Worm (Caenorhabditis elegans) whole organism, late embryonic: ENCODE data around the gene sup-9.
"Not testable (repeated sequence)": the region's sequence is repeated elsewhere in the genome, so short reads cannot be mapped to it uniquely, and the experiment has no call there.

Experiments used
- C08G9.2 ChIP-seq: sonication (generic microtip); optimal IDR thresholded peaks from 2 replicates; lab custom pipeline; 2016; ENCODE audit warnings: mild to moderate bottlenecking, missing genetic modification characterization, moderate library complexity, missing compliant biosample characterization
- C38D4.7 ChIP-seq: fragments of 200-800 bp; sonication (Bioruptor generic); optimal IDR thresholded peaks from 2 replicates; lab custom pipeline; 2018; ENCODE audit warnings: mild to moderate bottlenecking, missing genetic modification characterization, moderate library complexity, missing compliant biosample characterization
- F13H6.1 ChIP-seq: sonication (generic microtip); optimal IDR thresholded peaks from 2 replicates; lab custom pipeline; 2016; ENCODE audit warnings: missing genetic modification characterization, missing compliant biosample characterization
- T23F11.4 ChIP-seq: fragments of 200-800 bp; sonication (Bioruptor generic); optimal IDR thresholded peaks from 2 replicates; lab custom pipeline; 2018; ENCODE audit warnings: mild to moderate bottlenecking, missing genetic modification characterization, missing compliant biosample characterization
- ahr-1 ChIP-seq: sonication (generic microtip); optimal IDR thresholded peaks from 2 replicates; lab custom pipeline; 2016; ENCODE audit warnings: missing genetic modification characterization, missing compliant biosample characterization
- ceh-30 ChIP-seq: fragments of 150-350 bp; optimal IDR thresholded peaks from 2 replicates; lab custom pipeline; 2014; ENCODE audit warnings: missing biosample characterization, missing genetic modification characterization
- ceh-31 ChIP-seq: sonication (generic microtip); optimal IDR thresholded peaks from 2 replicates; lab custom pipeline; 2016; ENCODE audit warnings: missing genetic modification characterization, missing compliant biosample characterization
- ceh-45 ChIP-seq: fragments of 200-800 bp; sonication (Bioruptor generic); IDR thresholded peaks from 2 replicates; pipeline ENCODE4 v1.3.6; 2022; ENCODE audit warnings: missing genetic modification reagents, missing genetic modification characterization, missing compliant biosample characterization
- ceh-9 ChIP-seq: sonication (generic microtip); optimal IDR thresholded peaks from 2 replicates; lab custom pipeline; 2016; ENCODE audit warnings: mild to moderate bottlenecking, missing genetic modification characterization, inconsistent platforms, missing compliant biosample characterization
- dmd-4 ChIP-seq: sonication (generic microtip); optimal IDR thresholded peaks from 2 replicates; lab custom pipeline; 2016; ENCODE audit warnings: borderline replicate concordance, missing genetic modification characterization, missing compliant biosample characterization
- dve-1 ChIP-seq: sonication (generic microtip); optimal IDR thresholded peaks from 2 replicates; lab custom pipeline; 2017; ENCODE audit warnings: antibody characterized with exemption, mild to moderate bottlenecking, missing genetic modification characterization, missing compliant biosample characterization
- elt-2 ChIP-seq: sonication (generic microtip); optimal IDR thresholded peaks from 2 replicates; lab custom pipeline; 2016; ENCODE audit warnings: missing genetic modification reagents, missing genetic modification characterization, missing compliant biosample characterization
- elt-4 ChIP-seq: sonication (generic microtip); optimal IDR thresholded peaks from 2 replicates; lab custom pipeline; 2016; ENCODE audit warnings: missing genetic modification characterization, missing compliant biosample characterization
- eyg-1 ChIP-seq: sonication (generic microtip); optimal IDR thresholded peaks from 2 replicates; lab custom pipeline; 2016; ENCODE audit warnings: missing genotype, missing genetic modification characterization, missing compliant biosample characterization
- fax-1 ChIP-seq: sonication (generic microtip); optimal IDR thresholded peaks from 2 replicates; lab custom pipeline; 2016; ENCODE audit warnings: missing genotype, missing genetic modification characterization, missing compliant biosample characterization
- fkh-10 ChIP-seq: fragments of 150-350 bp; optimal IDR thresholded peaks from 2 replicates; lab custom pipeline; 2014; ENCODE audit warnings: missing biosample characterization, missing genetic modification reagents, missing genetic modification characterization
- gmeb-2 ChIP-seq: sonication (generic microtip); optimal IDR thresholded peaks from 2 replicates; lab custom pipeline; 2016; ENCODE audit warnings: missing genetic modification characterization, inconsistent platforms, missing compliant biosample characterization
- hlh-15 ChIP-seq: sonication (generic microtip); optimal IDR thresholded peaks from 2 replicates; lab custom pipeline; 2016; ENCODE audit warnings: missing genetic modification characterization, missing compliant biosample characterization
- hlh-8 ChIP-seq: sonication (generic microtip); optimal IDR thresholded peaks from 2 replicates; lab custom pipeline; 2016; ENCODE audit warnings: missing genotype, missing genetic modification characterization, missing compliant biosample characterization
- lim-6 ChIP-seq: sonication (generic microtip); optimal IDR thresholded peaks from 2 replicates; lab custom pipeline; 2016; ENCODE audit warnings: missing genetic modification characterization, missing compliant biosample characterization
- lin-11 ChIP-seq: fragments of 200-800 bp; sonication (Bioruptor generic); optimal IDR thresholded peaks from 2 replicates; lab custom pipeline; 2018; ENCODE audit warnings: mild to moderate bottlenecking, missing genetic modification characterization, missing compliant biosample characterization
- madf-2 ChIP-seq: sonication (generic microtip); optimal IDR thresholded peaks from 2 replicates; lab custom pipeline; 2017; ENCODE audit warnings: missing genetic modification characterization, missing compliant biosample characterization
- nfya-1 ChIP-seq: sonication (generic microtip); optimal IDR thresholded peaks from 2 replicates; lab custom pipeline; 2017; ENCODE audit warnings: missing genetic modification characterization, mild to moderate bottlenecking, missing compliant biosample characterization, antibody characterized with exemption, moderate library complexity
- nhr-11 ChIP-seq: fragments of 150-350 bp; optimal IDR thresholded peaks from 2 replicates; lab custom pipeline; 2014; ENCODE audit warnings: missing biosample characterization, missing genetic modification characterization
- nhr-232 ChIP-seq: sonication (generic microtip); optimal IDR thresholded peaks from 2 replicates; lab custom pipeline; 2016; ENCODE audit warnings: missing genetic modification characterization, missing compliant biosample characterization
- pat-9 ChIP-seq: fragments of 200-800 bp; sonication (Bioruptor generic); optimal IDR thresholded peaks from 2 replicates; lab custom pipeline; 2018; ENCODE audit warnings: mild to moderate bottlenecking, missing genetic modification characterization, moderate library complexity, missing compliant biosample characterization
- pax-1 ChIP-seq: fragments of 150-350 bp; optimal IDR thresholded peaks from 2 replicates; lab custom pipeline; 2014; ENCODE audit warnings: missing biosample characterization, missing genetic modification characterization
- pha-2 ChIP-seq: sonication (generic microtip); optimal IDR thresholded peaks from 2 replicates; lab custom pipeline; 2017; ENCODE audit warnings: mild to moderate bottlenecking, missing genetic modification characterization, missing compliant biosample characterization
- pqm-1 ChIP-seq: sonication (generic microtip); optimal IDR thresholded peaks from 2 replicates; lab custom pipeline; 2016; ENCODE audit warnings: missing genetic modification characterization, missing compliant biosample characterization
- tbx-7 ChIP-seq: sonication (generic microtip); optimal IDR thresholded peaks from 2 replicates; lab custom pipeline; 2016; ENCODE audit warnings: missing genotype, missing genetic modification characterization, missing compliant biosample characterization
- ttx-3 ChIP-seq: sonication (generic microtip); optimal IDR thresholded peaks from 2 replicates; lab custom pipeline; 2016; ENCODE audit warnings: missing genetic modification reagents, missing genetic modification characterization, missing compliant biosample characterization
- unc-3 ChIP-seq, 2 experiments: fragments of 200-800 bp in 1 of 2; sonication (Bioruptor generic) in 1 of 2; sonication (generic microtip) in 1 of 2; conservative IDR thresholded peaks in 1 of 2; optimal IDR thresholded peaks in 1 of 2; 2 replicates each; pipeline versions ENCODE4 v1.3.6 to Lab custom; 2016 to 2022; ENCODE audit warnings: missing compliant biosample characterization in 2 of 2, missing genetic modification characterization in 2 of 2, missing genetic modification reagents in 1 of 2
- unc-42 ChIP-seq: sonication (generic microtip); optimal IDR thresholded peaks from 2 replicates; lab custom pipeline; 2016; ENCODE audit warnings: missing genotype, missing genetic modification characterization, missing compliant biosample characterization
- unc-86 ChIP-seq: sonication (generic microtip); optimal IDR thresholded peaks from 2 replicates; lab custom pipeline; 2016; ENCODE audit warnings: missing genetic modification characterization, missing compliant biosample characterization
- zip-5 ChIP-seq: sonication (generic microtip); optimal IDR thresholded peaks from 2 replicates; lab custom pipeline; 2016; ENCODE audit warnings: missing genetic modification characterization, missing compliant biosample characterization

The sup-9 gene

DNA sequence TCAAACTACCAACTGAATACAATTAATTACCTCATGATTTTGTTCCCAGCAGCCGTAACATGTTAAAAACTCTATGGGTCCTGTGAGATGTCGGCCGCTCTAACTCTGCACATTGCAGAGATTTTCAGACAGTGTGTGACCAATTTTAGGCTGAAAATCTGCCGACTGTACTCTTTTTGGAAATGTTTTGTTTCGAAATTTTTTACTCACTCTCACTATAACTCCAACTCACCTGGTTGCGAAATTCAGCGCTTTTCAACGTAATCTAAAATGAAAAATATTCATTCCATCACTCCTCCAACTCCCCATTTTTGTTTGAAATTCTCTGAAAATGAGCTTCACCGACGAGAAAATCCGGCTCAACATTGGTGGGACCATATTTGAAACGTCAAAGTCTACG is 37.3 kb downstream of the sup-9 start, which contains the start of the genes F22E5.13 and F22E5.6:
F22E5.13 (minus strand) TSS at position 101 of the 400 bp plus-strand sequence.
F22E5.6 (plus strand) TSS at position 297 of the 400 bp plus-strand sequence.
- TF ChIP-seq unc-3 (GFP tag; conservative IDR thresholded peaks at IDR 0.05; lab: Robert Waterston, UW) (no peak), unc-3 (tag; optimal IDR thresholded peaks at IDR 0.05; lab: Kevin White, UChicago) (no peak), nhr-11 (tag; lab: Kevin White, UChicago) (no peak), dmd-4 (tag; lab: Kevin White, UChicago) (no peak), ahr-1 (tag; lab: Kevin White, UChicago) (no peak)

ce11 chrII:2649015-2649414 is 37.8 kb downstream of the sup-9 start:
- TF ChIP-seq tbx-7 (tag; lab: Kevin White, UChicago) (no peak), elt-4 (tag; lab: Kevin White, UChicago) (no peak), gmeb-2 (tag; lab: Kevin White, UChicago) (no peak), elt-2 (tag; lab: Kevin White, UChicago) (no peak), unc-3 (GFP tag; conservative IDR thresholded peaks at IDR 0.05; lab: Robert Waterston, UW) (no peak), unc-3 (tag; optimal IDR thresholded peaks at IDR 0.05; lab: Kevin White, UChicago) (no peak), ceh-31 (tag; lab: Kevin White, UChicago) (no peak), pat-9 (no peak), eyg-1 (tag; lab: Kevin White, UChicago) (no peak), ceh-45 (GFP tag; lab: Robert Waterston, UW) (no peak), ttx-3 (no peak), madf-2 (tag; lab: Kevin White, UChicago) (no peak), lin-11 (tag; lab: Kevin White, UChicago) (no peak)
- TF ChIP-seq, all 69 proteins: peak for 0

- not testable (repeated sequence) for TF ChIP-seq zip-5, F13H6.1, nhr-11 (tag; lab: Kevin White, UChicago)
Observed at ce11 chrII:2646756-2647155, 40.1 kb downstream of the sup-9 start, which contains the start of gene F22E5.12. F22E5.12 (minus strand) TSS chrII:2646856.

DNA sequence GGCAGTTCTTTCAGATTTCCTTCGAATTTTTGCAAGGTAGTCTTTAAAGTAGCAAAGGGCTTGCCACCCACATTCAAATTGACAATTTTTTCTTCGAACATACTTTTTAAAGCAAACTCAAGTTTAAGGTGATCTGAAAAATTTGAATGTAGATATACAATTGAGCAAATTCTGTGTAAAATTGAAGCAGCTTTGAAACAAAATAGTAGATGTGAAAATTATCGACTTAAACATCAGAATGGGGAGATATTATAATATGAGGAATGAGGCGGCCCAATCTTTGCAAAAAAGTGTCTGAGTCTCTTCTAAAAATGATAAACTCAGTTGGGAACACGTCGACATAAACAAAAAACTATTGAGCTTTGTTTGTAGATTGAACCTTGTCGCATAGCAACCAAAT is 42.3 kb downstream of the sup-9 start, which contains the start of gene F22E5.11:
F22E5.11 (minus strand) TSS at position 101 of the 400 bp plus-strand sequence.
- TF ChIP-seq unc-42 (tag; lab: Kevin White, UChicago), result no peak
- no peak for TF ChIP-seq unc-86 (tag; lab: Kevin White, UChicago)
- TF ChIP-seq pqm-1, result no peak
- no peak for TF ChIP-seq fax-1
- TF ChIP-seq hlh-8, result no peak
- no peak for TF ChIP-seq C08G9.2 (tag; lab: Kevin White, UChicago)
- TF ChIP-seq unc-3 (GFP tag; conservative IDR thresholded peaks at IDR 0.05; lab: Robert Waterston, UW), result no peak
- TF ChIP-seq unc-3 (tag; optimal IDR thresholded peaks at IDR 0.05; lab: Kevin White, UChicago), result no peak
- no peak for TF ChIP-seq nhr-11 (tag; lab: Kevin White, UChicago)
- no peak for TF ChIP-seq ceh-30 (tag; lab: Kevin White, UChicago)
- TF ChIP-seq pax-1 (tag; lab: Kevin White, UChicago), result no peak
- no peak for TF ChIP-seq fkh-10 (GFP tag; lab: Kevin White, UChicago)
- TF ChIP-seq, all 69 proteins: peak for 0

DNA sequence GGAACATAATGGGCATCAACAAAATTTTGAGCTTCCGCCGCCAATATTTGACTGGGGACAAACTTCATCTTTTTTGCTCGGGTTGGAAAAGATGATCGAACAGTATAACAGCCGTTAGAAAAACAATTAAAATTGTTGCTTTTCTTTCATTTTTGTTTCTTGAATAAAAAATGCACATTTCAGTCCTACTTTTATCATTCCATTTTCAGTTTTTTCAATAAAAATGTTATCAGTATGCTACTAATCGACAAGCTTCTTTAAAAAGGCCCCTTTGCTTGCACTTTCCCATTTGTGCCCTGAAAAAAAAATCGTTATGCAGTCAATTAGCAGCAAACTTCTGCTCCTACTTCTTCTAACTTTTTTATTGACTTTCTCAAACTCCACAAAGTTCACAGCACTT is 45.0 kb downstream of the sup-9 start, which contains the start of gene F22E5.7:
F22E5.7 (plus strand) TSS at position 301 of the 400 bp plus-strand sequence.
- no peak for TF ChIP-seq hlh-15 (tag; lab: Kevin White, UChicago)
- no peak for TF ChIP-seq C38D4.7 (GFP tag; lab: Kevin White, UChicago)
- no peak for TF ChIP-seq F13H6.1 (tag; lab: Kevin White, UChicago)
- no peak for TF ChIP-seq ahr-1 (tag; lab: Kevin White, UChicago)
- TF ChIP-seq pha-2, result no peak
- TF ChIP-seq zip-5 (tag; lab: Kevin White, UChicago), result no peak
- no peak for TF ChIP-seq nhr-232 (tag; lab: Kevin White, UChicago)
- no peak for TF ChIP-seq dve-1 (tag; lab: Kevin White, UChicago)
- no peak for TF ChIP-seq nfya-1 (tag; lab: Kevin White, UChicago)
- TF ChIP-seq T23F11.4 (GFP tag; lab: Kevin White, UChicago), result no peak
- no peak for TF ChIP-seq lim-6
- TF ChIP-seq tbx-7 (tag; lab: Kevin White, UChicago), result no peak
- no peak for TF ChIP-seq ceh-9 (tag; lab: Kevin White, UChicago)
- TF ChIP-seq elt-2 (tag; lab: Kevin White, UChicago), result no peak
